Worm (Caenorhabditis elegans): Measurements from ENCODE around the gene lido-13.

ce11 chrII:3071012-3071749 lies 17.1 kb upstream of the lido-13 start, which contains the start of gene Y25C1A.7:
- no peak; the same call in 1 of the 2 replicates for TF ChIP-seq ceh-100 (GFP tag; IDR thresholded peaks at IDR 0.05)
- no peak for TF ChIP-seq Y53G8AR.9 (GFP tag; conservative IDR thresholded peaks at IDR 0.05)
- TF ChIP-seq nfya-2 (GFP tag; IDR thresholded peaks at IDR 0.05), result no peak
